Fruit fly (Drosophila melanogaster) whole organism, embryonic: ENCODE measurements around the gene CG10413.

Experiments
- Bteb2 ChIP-seq: fragments of 200-800 bp; sonication (Bioruptor generic); optimal IDR thresholded peaks from 2 replicates; lab custom pipeline; 2016; ENCODE audit warnings: missing biosample characterization, missing genetic modification characterization
- CG10543 ChIP-seq: fragments of 200-800 bp; sonication (Bioruptor generic); optimal IDR thresholded peaks from 3 replicates; lab custom pipeline; 2017; ENCODE audit warnings: missing biosample characterization, mild to moderate bottlenecking, missing genetic modification characterization, moderate library complexity
- CG11398 ChIP-seq: fragments of 200-800 bp; sonication (Bioruptor generic); optimal IDR thresholded peaks from 2 replicates; lab custom pipeline; 2016; ENCODE audit warnings: missing biosample characterization, missing genetic modification characterization
- CG11695 ChIP-seq: fragments of 200-800 bp; sonication (Bioruptor generic); IDR thresholded peaks from 3 replicates; pipeline ENCODE4 v1.3.6; 2022; ENCODE audit warnings: missing biosample characterization, missing genetic modification characterization
- CG11723 ChIP-seq: fragments of 200-800 bp; sonication (Bioruptor generic); optimal IDR thresholded peaks from 2 replicates; lab custom pipeline; 2017; ENCODE audit warnings: missing biosample characterization, mild to moderate bottlenecking, missing genetic modification characterization
- CG12391 ChIP-seq: fragments of 200-800 bp; sonication (Bioruptor generic); optimal IDR thresholded peaks from 3 replicates; lab custom pipeline; 2018; ENCODE audit warnings: missing biosample characterization, mild to moderate bottlenecking, missing genetic modification characterization, moderate library complexity
- CG13287 ChIP-seq: fragments of 200-800 bp; sonication (Bioruptor generic); IDR thresholded peaks from 2 replicates; pipeline ENCODE4 v1.3.6; 2022; ENCODE audit warnings: missing biosample characterization, missing genetic modification characterization; ENCODE audit not compliant: partially characterized antibody
- CG14441 ChIP-seq: fragments of 200-800 bp; sonication (Bioruptor generic); IDR thresholded peaks from 2 replicates; pipeline ENCODE4 v1.3.6; 2022; ENCODE audit warnings: missing biosample characterization, missing genetic modification characterization
- CG15696 ChIP-seq: fragments of 200-800 bp; sonication (Bioruptor generic); optimal IDR thresholded peaks from 2 replicates; lab custom pipeline; 2019; ENCODE audit warnings: missing biosample characterization, mild to moderate bottlenecking, missing genetic modification characterization, moderate library complexity
- CG1602 ChIP-seq: fragments of 200-800 bp; sonication (Bioruptor generic); optimal IDR thresholded peaks from 3 replicates; lab custom pipeline; 2016; ENCODE audit warnings: missing biosample characterization, missing genetic modification characterization
- CG18262 ChIP-seq: fragments of 200-800 bp; optimal IDR thresholded peaks from 3 replicates; lab custom pipeline; 2019; ENCODE audit warnings: missing biosample characterization, mild to moderate bottlenecking, missing genetic modification characterization, moderate library complexity
- CG1832 ChIP-seq: fragments of 200-800 bp; sonication (Bioruptor generic); optimal IDR thresholded peaks from 2 replicates; lab custom pipeline; 2017; ENCODE audit warnings: missing biosample characterization, mild to moderate bottlenecking, missing genetic modification characterization, inconsistent platforms
- CG2120 ChIP-seq: fragments of 200-800 bp; sonication (Bioruptor generic); optimal IDR thresholded peaks from 3 replicates; lab custom pipeline; 2016; ENCODE audit warnings: missing biosample characterization, missing genetic modification characterization
- CG30431 ChIP-seq: fragments of 200-800 bp; sonication (Bioruptor generic); optimal IDR thresholded peaks from 2 replicates; lab custom pipeline; 2017; ENCODE audit warnings: missing biosample characterization, missing genetic modification characterization
- CG31388 ChIP-seq: fragments of 200-800 bp; sonication (Bioruptor generic); optimal IDR thresholded peaks from 2 replicates; lab custom pipeline; 2016; ENCODE audit warnings: missing biosample characterization, missing genetic modification characterization
- CG34422 ChIP-seq: fragments of 200-800 bp; sonication (Bioruptor generic); IDR thresholded peaks from 3 replicates; pipeline ENCODE4 v1.3.6; 2022; ENCODE audit warnings: missing biosample characterization, missing genetic modification characterization
- CG3847 ChIP-seq: fragments of 200-800 bp; sonication (Bioruptor generic); IDR thresholded peaks from 2 replicates; pipeline ENCODE4 v1.3.6; 2022; ENCODE audit warnings: missing biosample characterization, missing genetic modification characterization
- CG4820 ChIP-seq: fragments of 200-800 bp; sonication (Bioruptor generic); optimal IDR thresholded peaks from 3 replicates; lab custom pipeline; 2016; ENCODE audit warnings: missing biosample characterization, missing genetic modification characterization
- CG7271 ChIP-seq: fragments of 200-800 bp; sonication (Bioruptor generic); optimal IDR thresholded peaks from 2 replicates; lab custom pipeline; 2018; ENCODE audit warnings: missing biosample characterization, mild to moderate bottlenecking, missing genetic modification characterization, moderate library complexity
- CG7556 ChIP-seq: fragments of 200-800 bp; sonication (Bioruptor generic); optimal IDR thresholded peaks from 2 replicates; lab custom pipeline; 2017; ENCODE audit warnings: missing biosample characterization, mild to moderate bottlenecking, missing genetic modification characterization
- CG9437 ChIP-seq: fragments of 200-800 bp; sonication (Bioruptor generic); optimal IDR thresholded peaks from 2 replicates; lab custom pipeline; 2018; ENCODE audit warnings: missing biosample characterization, mild to moderate bottlenecking, missing genetic modification characterization
- CG9797 ChIP-seq: fragments of 200-800 bp; sonication (Bioruptor generic); optimal IDR thresholded peaks from 3 replicates; lab custom pipeline; 2018; ENCODE audit warnings: missing biosample characterization, mild to moderate bottlenecking, missing genetic modification characterization
- Hmx ChIP-seq: fragments of 200-800 bp; sonication (Bioruptor generic); optimal IDR thresholded peaks from 2 replicates; lab custom pipeline; 2016; ENCODE audit warnings: missing biosample characterization, missing genetic modification characterization
- Jarid2 ChIP-seq: fragments of 200-800 bp; sonication (Bioruptor generic); optimal IDR thresholded peaks from 3 replicates; lab custom pipeline; 2017; ENCODE audit warnings: mild to moderate bottlenecking, missing biosample characterization, missing genetic modification reagents, missing genetic modification characterization
- Mrtf ChIP-seq: fragments of 200-800 bp; sonication (Bioruptor generic); IDR thresholded peaks from 3 replicates; pipeline ENCODE4 v1.3.6; 2022; ENCODE audit warnings: missing biosample characterization, missing genetic modification characterization
- NC2α ChIP-seq: fragments of 200-800 bp; sonication (Bioruptor generic); optimal IDR thresholded peaks from 2 replicates; lab custom pipeline; 2016; ENCODE audit warnings: missing biosample characterization, missing genetic modification characterization
- NfI ChIP-seq: fragments of 200-800 bp; sonication (Bioruptor generic); optimal IDR thresholded peaks from 3 replicates; lab custom pipeline; 2018; ENCODE audit warnings: missing biosample characterization, mild to moderate bottlenecking, missing genetic modification characterization, moderate library complexity
- Side ChIP-seq: fragments of 200-800 bp; sonication (Bioruptor generic); optimal IDR thresholded peaks from 2 replicates; lab custom pipeline; 2016; ENCODE audit warnings: missing biosample characterization, missing genetic modification characterization
- ab ChIP-seq: fragments of 200-800 bp; sonication (Bioruptor generic); optimal IDR thresholded peaks from 2 replicates; lab custom pipeline; 2016; ENCODE audit warnings: missing biosample characterization, missing genetic modification characterization
- ara ChIP-seq: fragments of 200-800 bp; sonication (Bioruptor generic); IDR thresholded peaks from 2 replicates; pipeline ENCODE4 v1.3.6; 2022; ENCODE audit warnings: missing biosample characterization, missing genetic modification characterization
- br ChIP-seq: fragments of >200 bp; optimal IDR thresholded peaks from 2 replicates; lab custom pipeline; 2017
- cato ChIP-seq: fragments of 200-800 bp; sonication (Bioruptor generic); optimal IDR thresholded peaks from 2 replicates; lab custom pipeline; 2016; ENCODE audit warnings: missing biosample characterization, missing genetic modification characterization, borderline replicate concordance
- cg ChIP-seq: fragments of 200-800 bp; sonication (Bioruptor generic); optimal IDR thresholded peaks from 3 replicates; lab custom pipeline; 2019; ENCODE audit warnings: missing biosample characterization, mild to moderate bottlenecking, missing genetic modification characterization, moderate library complexity
- chif ChIP-seq, 2 experiments: fragments of 200-800 bp; sonication (Bioruptor generic); optimal IDR thresholded peaks; 3 replicates each; lab custom pipeline; 2016; ENCODE audit warnings: missing biosample characterization in 2 of 2, missing genetic modification characterization in 2 of 2
- croc ChIP-seq: fragments of 200-800 bp; sonication (Bioruptor generic); conservative IDR thresholded peaks from 3 replicates; pipeline ENCODE4 v1.3.6; 2022; ENCODE audit warnings: missing biosample characterization, missing genetic modification characterization
- danr ChIP-seq: fragments of 200-800 bp; sonication (Bioruptor generic); IDR thresholded peaks from 2 replicates; pipeline ENCODE4 v1.3.6; 2022; ENCODE audit warnings: missing biosample characterization, missing genetic modification characterization
- gem ChIP-seq: fragments of 200-800 bp; sonication (Bioruptor generic); optimal IDR thresholded peaks from 2 replicates; lab custom pipeline; 2019; ENCODE audit warnings: missing biosample characterization, mild to moderate bottlenecking, missing genetic modification characterization, moderate library complexity
- gfzf ChIP-seq: fragments of 200-800 bp; sonication (Bioruptor generic); optimal IDR thresholded peaks from 2 replicates; lab custom pipeline; 2016; ENCODE audit warnings: missing biosample characterization, mild to moderate bottlenecking, missing genetic modification characterization, moderate library complexity
- h ChIP-seq: fragments of >200 bp; optimal IDR thresholded peaks from 2 replicates; lab custom pipeline; 2017
- klu ChIP-seq: fragments of 200-800 bp; sonication (Bioruptor generic); IDR thresholded peaks from 2 replicates; pipeline ENCODE4 v1.3.6; 2022; ENCODE audit warnings: missing biosample characterization, missing genetic modification characterization
- luna ChIP-seq: fragments of 200-800 bp; sonication (Bioruptor generic); optimal IDR thresholded peaks from 2 replicates; lab custom pipeline; 2016; ENCODE audit warnings: missing biosample characterization, missing genetic modification characterization
- odd ChIP-seq: fragments of 200-800 bp; sonication (Bioruptor generic); optimal IDR thresholded peaks from 2 replicates; lab custom pipeline; 2017; ENCODE audit warnings: missing biosample characterization, mild to moderate bottlenecking, missing genetic modification characterization
- pho ChIP-seq: fragments of 200-800 bp; sonication (Bioruptor generic); optimal IDR thresholded peaks from 2 replicates; lab custom pipeline; 2016; ENCODE audit warnings: missing biosample characterization, missing genetic modification characterization
- pros ChIP-seq: fragments of 200-800 bp; sonication (Bioruptor generic); optimal IDR thresholded peaks from 3 replicates; lab custom pipeline; 2019; ENCODE audit warnings: missing biosample characterization, mild to moderate bottlenecking, missing genetic modification characterization, moderate library complexity
- sc ChIP-seq, 3 experiments: fragments of >200 bp in 2 of 3; fragments of 200-800 bp in 1 of 3; sonication (Bioruptor generic) in 1 of 3; optimal IDR thresholded peaks; 2 replicates in 2 of 3; 3 replicates in 1 of 3; lab custom pipeline; 2017; ENCODE audit warnings: mild to moderate bottlenecking in 1 of 3, missing biosample characterization in 1 of 3, missing genetic modification characterization in 1 of 3, missing genetic modification reagents in 1 of 3
- sima ChIP-seq: fragments of 200-800 bp; sonication (Bioruptor generic); optimal IDR thresholded peaks from 2 replicates; lab custom pipeline; 2016; ENCODE audit warnings: missing biosample characterization, missing genetic modification characterization
- slp2 ChIP-seq: fragments of 200-800 bp; sonication (Bioruptor generic); optimal IDR thresholded peaks from 2 replicates; lab custom pipeline; 2016; ENCODE audit warnings: missing biosample characterization, missing genetic modification characterization
- tna ChIP-seq: fragments of 200-800 bp; sonication (Bioruptor generic); IDR thresholded peaks from 2 replicates; pipeline ENCODE4 v1.3.6; 2022; ENCODE audit warnings: missing biosample characterization, missing genetic modification characterization; ENCODE audit not compliant: partially characterized antibody
- trh ChIP-seq: fragments of 200-800 bp; sonication (Bioruptor generic); optimal IDR thresholded peaks from 2 replicates; lab custom pipeline; 2016; ENCODE audit warnings: missing biosample characterization, missing genetic modification characterization
- usp ChIP-seq: fragments of >200 bp; optimal IDR thresholded peaks from 2 replicates; lab custom pipeline; 2017; ENCODE audit warnings: missing biosample characterization, missing genetic modification characterization
- vfl ChIP-seq: fragments of 200-800 bp; sonication (Bioruptor generic); optimal IDR thresholded peaks from 2 replicates; lab custom pipeline; 2016; ENCODE audit warnings: missing biosample characterization, missing genetic modification characterization
- zf30C ChIP-seq: fragments of 200-800 bp; sonication (Bioruptor generic); optimal IDR thresholded peaks from 3 replicates; lab custom pipeline; 2018; ENCODE audit warnings: missing biosample characterization, mild to moderate bottlenecking, missing genetic modification characterization
- zfh1 ChIP-seq: fragments of 200-800 bp; sonication (Bioruptor generic); IDR thresholded peaks from 3 replicates; pipeline ENCODE4 v1.3.6; 2022; ENCODE audit warnings: missing biosample characterization, missing genetic modification characterization

CG10413 gene

DNA sequence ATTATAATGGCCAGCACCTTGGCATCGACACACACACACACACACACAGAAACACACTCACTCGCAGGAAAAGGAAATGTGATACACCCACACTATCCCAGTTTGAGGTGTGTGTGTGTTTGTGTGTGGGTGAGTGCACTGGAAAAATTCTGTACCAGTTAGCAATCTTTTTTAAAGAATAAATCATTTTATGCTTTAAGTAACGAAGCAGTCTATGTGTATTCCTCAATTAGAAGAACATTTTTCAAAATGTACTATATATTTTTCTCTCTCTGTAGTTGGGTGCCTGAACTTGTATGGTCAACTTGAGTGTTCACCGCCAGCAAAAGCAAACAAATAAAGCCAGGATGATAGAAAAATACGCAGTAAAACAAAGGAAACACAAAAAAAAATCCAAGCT, 20.4 kb downstream of the CG10413 start (continued):
- TF ChIP-seq pho (GFP tag; lab: Kevin White, UChicago) (no peak), croc (GFP tag; lab: Robert Waterston, UW) (no peak), h (lab: Kevin White, UChicago) (no peak), odd (GFP tag; lab: Kevin White, UChicago) (no peak), br (lab: Kevin White, UChicago) (no peak), ara (GFP tag; lab: Robert Waterston, UW) (peak; percentile 51), cg (GFP tag; lab: Kevin White, UChicago) (no peak), CG2120 (GFP tag; lab: Kevin White, UChicago) (peak; percentile 64), Side (GFP tag; lab: Kevin White, UChicago) (no peak), CG9437 (GFP tag; lab: Kevin White, UChicago) (no peak), Hmx (GFP tag; lab: Kevin White, UChicago) (no peak), trh (no peak), CG12391 (tag; lab: Kevin White, UChicago) (peak; percentile 10), CG30431 (GFP tag; lab: Kevin White, UChicago) (no peak), tna (GFP tag; lab: Robert Waterston, UW) (no peak), zf30C (GFP tag; lab: Kevin White, UChicago) (no peak), pros (GFP tag; lab: Kevin White, UChicago) (no peak), CG11398 (GFP tag; lab: Kevin White, UChicago) (no peak), sc (optimal IDR thresholded peaks at IDR 0.05; lab: Kevin White, UChicago) (no peak), sc (GFP tag; optimal IDR thresholded peaks at IDR 0.05; lab: Kevin White, UChicago) (no peak), CG3847 (no peak), luna (GFP tag; lab: Kevin White, UChicago) (no peak), usp (GFP tag; lab: Kevin White, UChicago) (no peak), CG31388 (no peak), CG4820 (GFP tag; lab: Kevin White, UChicago) (no peak), chif (GFP tag; optimal IDR thresholded peaks at IDR 0.05; lab: Kevin White, UChicago) (no peak), CG14441 (peak; percentile 56; the same call in 1 of the 2 replicates), CG7556 (no peak), NfI (GFP tag; lab: Kevin White, UChicago) (no peak), slp2 (GFP tag; lab: Kevin White, UChicago) (no peak), CG10543 (GFP tag; lab: Kevin White, UChicago) (no peak), CG1832 (no peak), CG34422 (GFP tag; lab: Robert Waterston, UW) (no peak), vfl (GFP tag; lab: Kevin White, UChicago) (no peak), Mrtf (GFP tag; lab: Robert Waterston, UW) (no peak), CG1602 (GFP tag; lab: Kevin White, UChicago) (no peak), gfzf (no peak), CG18262 (tag; lab: Kevin White, UChicago) (no peak), Bteb2 (no peak), CG15696 (tag; lab: Kevin White, UChicago) (no peak), NC2α (GFP tag; lab: Kevin White, UChicago) (no peak), CG7271 (tag; lab: Kevin White, UChicago) (no peak), danr (no peak), ab (GFP tag; lab: Kevin White, UChicago) (no peak), cato (GFP tag; lab: Kevin White, UChicago) (no peak), sima (GFP tag; lab: Kevin White, UChicago) (no peak), klu (GFP tag; lab: Robert Waterston, UW) (no peak), zfh1 (GFP tag; lab: Robert Waterston, UW) (no peak), gem (tag; lab: Kevin White, UChicago) (peak; percentile 45), CG13287 (GFP tag; lab: Robert Waterston, UW) (no peak), CG11723 (GFP tag; lab: Kevin White, UChicago) (no peak), CG9797 (GFP tag; lab: Kevin White, UChicago) (no peak), Jarid2 (GFP tag; lab: Kevin White, UChicago) (no peak), CG11695 (GFP tag; lab: Robert Waterston, UW) (no peak)
